Worm (Caenorhabditis elegans) whole organism, mixed stage, embryonic: Measurements from ENCODE around the gene T20D4.15.

Source experiments
- bed-3 ChIP-seq: fragments of 200-800 bp; sonication (Bioruptor generic); optimal IDR thresholded peaks from 3 replicates; lab custom pipeline; 2018; ENCODE audit warnings: mild to moderate bottlenecking, missing genetic modification characterization, moderate library complexity, missing compliant biosample characterization
- blmp-1 ChIP-seq: fragments of 150-350 bp; optimal IDR thresholded peaks from 2 replicates; lab custom pipeline; 2014; ENCODE audit warnings: missing biosample characterization, missing genetic modification characterization
- ces-1 ChIP-seq: fragments of 150-350 bp; optimal IDR thresholded peaks from 2 replicates; lab custom pipeline; 2014; ENCODE audit warnings: missing biosample characterization, missing genetic modification reagents, missing genetic modification characterization
- elt-1 ChIP-seq: sonication (generic microtip); optimal IDR thresholded peaks from 2 replicates; lab custom pipeline; 2017; ENCODE audit warnings: missing genetic modification characterization, mild to moderate bottlenecking, missing compliant biosample characterization, antibody characterized with exemption, moderate library complexity, borderline replicate concordance; ENCODE audit not compliant: insufficient read depth
- elt-3 ChIP-seq: fragments of 150-350 bp; optimal IDR thresholded peaks from 2 replicates; lab custom pipeline; 2014; ENCODE audit warnings: missing biosample characterization, missing genetic modification characterization
- lsy-2 ChIP-seq: fragments of 150-350 bp; optimal IDR thresholded peaks from 2 replicates; lab custom pipeline; 2014; ENCODE audit warnings: missing biosample characterization, missing genetic modification characterization
- mab-5 ChIP-seq: fragments of 150-350 bp; optimal IDR thresholded peaks from 2 replicates; lab custom pipeline; 2014; ENCODE audit warnings: missing biosample characterization, missing genetic modification characterization
- mep-1 ChIP-seq: fragments of 150-350 bp; optimal IDR thresholded peaks from 2 replicates; lab custom pipeline; 2017; ENCODE audit warnings: missing biosample characterization, missing genetic modification reagents, missing genetic modification characterization, inconsistent platforms
- nhr-12 ChIP-seq: fragments of 150-350 bp; optimal IDR thresholded peaks from 2 replicates; lab custom pipeline; 2014; ENCODE audit warnings: missing biosample characterization, missing genetic modification characterization
- nhr-237 ChIP-seq: fragments of 150-350 bp; optimal IDR thresholded peaks from 2 replicates; lab custom pipeline; 2014; ENCODE audit warnings: missing biosample characterization, missing genetic modification characterization
- nhr-28 ChIP-seq: fragments of 150-350 bp; optimal IDR thresholded peaks from 2 replicates; lab custom pipeline; 2014; ENCODE audit warnings: missing biosample characterization, missing genetic modification characterization
- snpc-4 ChIP-seq: fragments of 150-350 bp; optimal IDR thresholded peaks from 2 replicates; lab custom pipeline; 2014; ENCODE audit warnings: missing biosample characterization, missing genetic modification characterization
- unc-62 ChIP-seq: fragments of 150-350 bp; optimal IDR thresholded peaks from 2 replicates; lab custom pipeline; 2014; ENCODE audit warnings: missing biosample characterization, missing genetic modification reagents, missing genetic modification characterization
- ztf-11 ChIP-seq: fragments of 150-350 bp; optimal IDR thresholded peaks from 2 replicates; lab custom pipeline; 2014; ENCODE audit warnings: missing biosample characterization, missing genetic modification characterization

DNA sequence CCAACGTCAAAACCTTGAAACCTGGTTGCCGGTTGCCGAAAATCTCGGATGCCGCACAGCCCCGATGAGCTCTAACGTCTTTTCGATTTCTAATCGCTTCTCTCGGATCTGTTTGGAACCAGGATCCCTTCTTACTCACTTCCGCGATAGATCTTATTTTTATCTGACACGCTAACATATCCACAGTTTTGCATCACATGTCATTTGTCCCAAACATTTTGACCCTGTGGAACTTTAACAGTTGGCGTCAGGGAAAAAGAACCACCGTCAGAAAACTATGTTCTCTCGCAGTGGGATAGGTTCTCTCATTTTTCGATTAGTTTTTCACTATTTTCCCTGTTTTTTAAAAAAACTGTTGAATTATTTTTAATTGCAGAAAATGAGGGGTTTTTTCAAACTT is 3.8 kb upstream of the T20D4.15 start, which contains the start of gene T20D4.11:
- TF ChIP-seq snpc-4: no peak
- TF ChIP-seq lsy-2 (tag; lab: Kevin White, UChicago): no peak
- no peak for TF ChIP-seq ztf-11 (tag; lab: Kevin White, UChicago)
- TF ChIP-seq elt-1 (tag; lab: Kevin White, UChicago): no peak
- no peak for TF ChIP-seq unc-62 (GFP tag; lab: Kevin White, UChicago)
- TF ChIP-seq bed-3 (GFP tag; lab: Kevin White, UChicago): no peak
- TF ChIP-seq nhr-12 (tag; lab: Kevin White, UChicago): no peak
- TF ChIP-seq mep-1 (tag; lab: Kevin White, UChicago): no peak
- TF ChIP-seq ces-1 (GFP tag; lab: Kevin White, UChicago): no peak
- TF ChIP-seq nhr-28 (tag; lab: Kevin White, UChicago): no peak
- no peak for TF ChIP-seq mab-5 (tag; lab: Kevin White, UChicago)
- TF ChIP-seq nhr-237 (tag; lab: Kevin White, UChicago): no peak
- TF ChIP-seq blmp-1: no peak
- no peak for TF ChIP-seq elt-3 (tag; lab: Kevin White, UChicago)
